Worm (Caenorhabditis elegans) whole organism, L4 larva: ENCODE data around the gene bus-8A.

Experiments used
- T20F7.1 ChIP-seq: fragments of 200-800 bp; sonication (Bioruptor generic); optimal IDR thresholded peaks from 2 replicates; lab custom pipeline; 2018; ENCODE audit warnings: mild to moderate bottlenecking, missing genetic modification characterization, missing compliant biosample characterization
- Y105C5A.15 ChIP-seq: fragments of 200-800 bp; sonication (Bioruptor generic); IDR thresholded peaks from 2 replicates; pipeline ENCODE4 v1.3.6; 2022; ENCODE audit warnings: missing genetic modification characterization, missing compliant biosample characterization
- aha-1 ChIP-seq: fragments of 150-350 bp; peaks from one replicate; lab custom pipeline; 2014; ENCODE audit warnings: missing biosample characterization, missing genetic modification characterization
- aly-2 ChIP-seq: sonication (generic microtip); optimal IDR thresholded peaks from 2 replicates; lab custom pipeline; 2018; ENCODE audit warnings: missing biosample characterization, missing genetic modification characterization
- ceh-62 ChIP-seq: sonication (generic microtip); optimal IDR thresholded peaks from 2 replicates; lab custom pipeline; 2017; ENCODE audit warnings: missing biosample characterization, missing genetic modification characterization
- ceh-82 ChIP-seq: sonication (generic microtip); optimal IDR thresholded peaks from 2 replicates; lab custom pipeline; 2017; ENCODE audit warnings: missing biosample characterization, missing genetic modification characterization
- ces-1 ChIP-seq: fragments of 150-350 bp; sonication (generic microtip); optimal IDR thresholded peaks from 4 replicates; lab custom pipeline; 2014; ENCODE audit warnings: missing biosample characterization, missing genetic modification reagents, missing genetic modification characterization
- daf-12 ChIP-seq: fragments of 150-350 bp; optimal IDR thresholded peaks from 2 replicates; lab custom pipeline; 2014; ENCODE audit warnings: missing biosample characterization, missing genetic modification reagents, missing genetic modification characterization
- daf-16 ChIP-seq, 3 experiments: sonication (generic microtip); optimal IDR thresholded peaks; 2 replicates each; lab custom pipeline; 2016 to 2017; ENCODE audit warnings: missing genetic modification characterization in 3 of 3, missing genetic modification reagents in 3 of 3, mild to moderate bottlenecking in 2 of 3, missing compliant biosample characterization in 2 of 3, missing biosample characterization in 1 of 3, moderate library complexity in 1 of 3
- dmd-6 ChIP-seq: fragments of 200-800 bp; sonication (Bioruptor generic); IDR thresholded peaks from 2 replicates; pipeline ENCODE4 v1.3.6; 2022; ENCODE audit warnings: missing genetic modification reagents, missing genetic modification characterization, missing compliant biosample characterization
- dmd-8 ChIP-seq: fragments of 200-800 bp; sonication (Bioruptor generic); IDR thresholded peaks from 2 replicates; pipeline ENCODE4 v1.3.6; 2022; ENCODE audit warnings: missing genetic modification characterization, missing compliant biosample characterization
- dve-1 ChIP-seq: sonication (generic microtip); optimal IDR thresholded peaks from 2 replicates; lab custom pipeline; 2017; ENCODE audit warnings: antibody characterized with exemption, mild to moderate bottlenecking, missing genetic modification characterization, missing compliant biosample characterization; ENCODE audit not compliant: insufficient read depth
- egl-43 ChIP-seq: fragments of 200-800 bp; sonication (Bioruptor generic); IDR thresholded peaks from 2 replicates; pipeline ENCODE4 v1.3.6; 2022; ENCODE audit warnings: missing genetic modification reagents, missing genetic modification characterization, missing compliant biosample characterization
- hlh-11 ChIP-seq: fragments of 200-800 bp; sonication (Bioruptor generic); optimal IDR thresholded peaks from 2 replicates; lab custom pipeline; 2018; ENCODE audit warnings: mild to moderate bottlenecking, missing genetic modification characterization, missing compliant biosample characterization
- hlh-30 ChIP-seq: sonication (generic microtip); optimal IDR thresholded peaks from 2 replicates; lab custom pipeline; 2017; ENCODE audit warnings: antibody characterized with exemption, mild to moderate bottlenecking, missing genetic modification characterization, missing compliant biosample characterization; ENCODE audit not compliant: insufficient read depth
- jun-1 ChIP-seq: fragments of 150-350 bp; optimal IDR thresholded peaks from 2 replicates; lab custom pipeline; 2014; ENCODE audit warnings: missing biosample characterization, missing genetic modification reagents, missing genetic modification characterization
- lim-7 ChIP-seq: fragments of 200-800 bp; sonication (Bioruptor generic); IDR thresholded peaks from 2 replicates; pipeline ENCODE4 v1.3.6; 2022; ENCODE audit warnings: missing genetic modification characterization, missing compliant biosample characterization
- lin-29 ChIP-seq: fragments of 200-800 bp; sonication (Bioruptor generic); IDR thresholded peaks from 2 replicates; pipeline ENCODE4 v1.3.6; 2022; ENCODE audit warnings: missing genetic modification reagents, missing genetic modification characterization, missing compliant biosample characterization
- lsy-2 ChIP-seq, 2 experiments: fragments of 150-350 bp in 1 of 2; sonication (generic microtip) in 1 of 2; optimal IDR thresholded peaks; 2 replicates each; lab custom pipeline; 2014 to 2017; ENCODE audit warnings: missing biosample characterization in 2 of 2, missing genetic modification characterization in 2 of 2
- mep-1 ChIP-seq: fragments of 150-350 bp; sonication (generic microtip); optimal IDR thresholded peaks from 3 replicates; lab custom pipeline; 2014; ENCODE audit warnings: missing biosample characterization, missing genetic modification characterization
- mes-2 ChIP-seq: sonication (generic microtip); optimal IDR thresholded peaks from 2 replicates; lab custom pipeline; 2016; ENCODE audit warnings: missing genotype, mild to moderate bottlenecking, missing genetic modification characterization, missing compliant biosample characterization; ENCODE audit not compliant: poor library complexity, severe bottlenecking
- mxl-3 ChIP-seq: fragments of 200-800 bp; sonication (Bioruptor generic); optimal IDR thresholded peaks from 2 replicates; lab custom pipeline; 2018; ENCODE audit warnings: mild to moderate bottlenecking, missing genetic modification characterization, missing compliant biosample characterization
- nhr-237 ChIP-seq: sonication (generic microtip); optimal IDR thresholded peaks from 2 replicates; lab custom pipeline; 2017; ENCODE audit warnings: missing biosample characterization, missing genetic modification characterization
- nhr-28 ChIP-seq: fragments of 150-350 bp; optimal IDR thresholded peaks from 2 replicates; lab custom pipeline; 2014; ENCODE audit warnings: missing biosample characterization, missing genetic modification characterization
- nhr-41 ChIP-seq: fragments of 200-800 bp; sonication (Bioruptor generic); IDR thresholded peaks from 2 replicates; pipeline ENCODE4 v1.3.6; 2022; ENCODE audit warnings: missing genetic modification reagents, missing genetic modification characterization, missing compliant biosample characterization
- nhr-6 ChIP-seq: fragments of 150-350 bp; optimal IDR thresholded peaks from 2 replicates; lab custom pipeline; 2014; ENCODE audit warnings: missing biosample characterization, missing genetic modification characterization
- php-3 ChIP-seq: fragments of 200-800 bp; sonication (Bioruptor generic); IDR thresholded peaks from 2 replicates; pipeline ENCODE4 v1.3.6; 2022; ENCODE audit warnings: missing genetic modification reagents, missing genetic modification characterization, missing compliant biosample characterization
- pqm-1 ChIP-seq: sonication (generic microtip); optimal IDR thresholded peaks from 2 replicates; lab custom pipeline; 2017; ENCODE audit warnings: missing biosample characterization, missing genetic modification characterization
- rbr-2 ChIP-seq: sonication (generic microtip); optimal IDR thresholded peaks from 2 replicates; lab custom pipeline; 2016; ENCODE audit warnings: missing genotype, missing genetic modification characterization, missing compliant biosample characterization
- sdz-12 ChIP-seq: fragments of 200-800 bp; sonication (Bioruptor generic); optimal IDR thresholded peaks from 2 replicates; lab custom pipeline; 2018; ENCODE audit warnings: mild to moderate bottlenecking, missing genetic modification characterization, missing compliant biosample characterization
- unc-130 ChIP-seq: sonication (generic microtip); optimal IDR thresholded peaks from 2 replicates; lab custom pipeline; 2016; ENCODE audit warnings: missing genetic modification reagents, missing genetic modification characterization, missing compliant biosample characterization
- unc-62 ChIP-seq, 3 experiments: fragments of 150-350 bp in 1 of 3; sonication (generic microtip); optimal IDR thresholded peaks in 2 of 3; peaks in 1 of 3; 1 replicate in 1 of 3; 2 replicates in 2 of 3; lab custom pipeline; 2014 to 2017; ENCODE audit warnings: missing biosample characterization in 3 of 3, missing genetic modification characterization in 3 of 3, missing genetic modification reagents in 3 of 3, missing genotype in 1 of 3
- zfp-2 ChIP-seq: sonication (generic microtip); optimal IDR thresholded peaks from 2 replicates; lab custom pipeline; 2016; ENCODE audit warnings: mild to moderate bottlenecking, missing genetic modification characterization, missing compliant biosample characterization
- zip-2 ChIP-seq: fragments of 150-350 bp; optimal IDR thresholded peaks from 2 replicates; lab custom pipeline; 2014; ENCODE audit warnings: missing biosample characterization, missing genetic modification characterization

bus-8A gene

DNA sequence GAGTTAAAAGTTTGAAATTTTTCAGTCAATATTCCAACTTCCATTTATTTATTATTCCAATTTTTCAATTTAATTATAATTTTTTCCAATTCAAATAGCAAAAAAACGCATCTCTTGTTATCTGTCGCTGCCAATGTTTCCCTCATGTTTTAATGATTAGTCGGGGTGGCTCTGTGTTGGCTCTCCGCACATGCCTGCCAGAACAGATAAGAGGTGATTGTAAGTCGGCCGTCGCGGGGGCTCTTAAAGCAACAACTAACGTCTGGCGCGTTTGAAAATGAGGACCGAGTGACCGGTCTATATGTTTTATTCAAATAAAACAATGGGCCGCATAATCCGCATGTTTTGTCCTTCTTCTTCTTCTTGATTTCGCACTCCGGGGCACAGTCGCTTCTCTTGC, 16.4 kb upstream of the bus-8A start (continued):
- TF ChIP-seq pqm-1 (tag; lab: Kevin White, UChicago) (peak; percentile 83), T20F7.1 (GFP tag; lab: Kevin White, UChicago) (no peak), unc-130 (GFP tag; lab: Kevin White, UChicago) (no peak), egl-43 (GFP tag; lab: Robert Waterston, UW) (no peak), aly-2 (tag; lab: Kevin White, UChicago) (no peak), dmd-8 (GFP tag; lab: Robert Waterston, UW) (no peak), lin-29 (no peak), lim-7 (GFP tag; lab: Robert Waterston, UW) (no peak), ces-1 (GFP tag; lab: Kevin White, UChicago) (no peak), zfp-2 (tag; lab: Kevin White, UChicago) (no peak), nhr-237 (tag; lab: Kevin White, UChicago) (no peak), ceh-62 (tag; lab: Kevin White, UChicago) (no peak)

DNA sequence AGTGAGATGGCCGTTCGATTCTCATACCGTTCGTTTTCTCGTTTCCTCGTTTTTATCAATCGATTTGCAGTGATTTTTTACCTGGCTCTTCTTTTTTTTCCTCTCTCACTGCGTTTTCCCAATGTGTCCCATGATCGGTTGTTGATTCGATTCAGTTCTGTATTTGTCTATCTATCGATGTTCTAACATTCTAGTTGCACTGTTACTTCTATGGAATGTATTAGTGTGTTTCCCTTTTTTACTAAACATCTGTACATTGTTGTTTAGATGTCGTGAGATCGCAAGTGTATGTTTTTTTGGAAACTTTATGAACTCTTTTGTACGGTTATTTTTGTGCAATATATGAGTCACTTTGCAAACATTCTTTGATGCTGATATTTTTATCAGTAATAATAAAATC, 15.1 kb upstream of the bus-8A start:
- TF ChIP-seq daf-16 (GFP tag; optimal IDR thresholded peaks at IDR 0.05; lab: Kevin White, UChicago), result no peak
- peak; percentile 53 for TF ChIP-seq daf-16 (tag; optimal IDR thresholded peaks at IDR 0.05; lab: Kevin White, UChicago)
- peak; percentile 50 for TF ChIP-seq nhr-28 (tag; lab: Kevin White, UChicago)
- no peak for TF ChIP-seq aly-2 (tag; lab: Kevin White, UChicago)
- peak; percentile 15 for TF ChIP-seq hlh-30 (tag; lab: Kevin White, UChicago)
- TF ChIP-seq ces-1 (GFP tag; lab: Kevin White, UChicago), result no peak

DNA sequence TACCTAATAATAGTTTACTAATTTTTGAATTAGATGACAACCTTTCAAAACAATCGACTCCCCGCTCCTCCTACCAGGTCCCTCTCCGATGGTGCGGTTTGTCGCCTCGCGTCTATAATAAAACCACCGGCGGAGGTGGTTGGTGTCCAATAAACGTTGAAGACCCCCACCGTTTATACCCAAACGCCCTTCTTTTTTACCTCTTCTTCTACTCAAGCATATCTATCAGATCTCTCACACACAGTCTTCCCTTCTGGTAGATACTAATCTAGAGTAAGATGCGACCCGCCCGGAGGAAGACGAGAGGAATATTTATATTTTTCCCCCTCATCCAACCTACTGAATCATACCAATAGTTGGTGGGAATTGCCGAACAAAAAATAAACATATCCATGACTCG, 13.8 kb upstream of the bus-8A start:
- no peak for TF ChIP-seq Y105C5A.15 (GFP tag; lab: Robert Waterston, UW)
- no peak for TF ChIP-seq daf-16 (GFP tag; optimal IDR thresholded peaks at IDR 0.05; lab: Kevin White, UChicago)
- no peak for TF ChIP-seq daf-16 (tag; optimal IDR thresholded peaks at IDR 0.05; lab: Kevin White, UChicago)

DNA sequence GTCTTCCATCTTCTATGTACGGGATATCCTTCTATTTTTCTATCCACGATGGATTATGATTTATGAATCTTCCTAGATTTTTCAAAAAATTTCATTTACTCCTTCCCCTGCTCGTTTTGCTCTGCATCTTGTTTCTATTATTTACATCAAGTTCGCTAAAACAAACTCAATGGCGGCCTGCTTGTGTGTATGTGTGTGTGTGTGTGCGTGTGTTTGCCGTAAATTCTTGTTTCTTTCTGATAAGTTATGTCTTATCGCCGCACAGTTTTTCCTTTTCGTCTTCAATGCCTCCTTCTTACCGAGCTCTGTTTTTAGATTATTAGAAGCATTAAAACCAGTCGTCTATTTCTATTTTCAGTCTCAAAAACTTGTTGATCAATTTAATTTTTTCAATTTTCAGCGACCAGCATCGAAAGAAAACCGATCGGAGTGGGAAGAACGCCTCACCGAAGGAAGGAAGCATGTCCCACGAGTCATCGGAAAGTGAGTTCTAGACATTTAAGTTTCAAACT, 13.4 kb upstream of the bus-8A start, which contains the start of gene dlg-1:
Gene dlg-1, plus strand, starts transcription at position 401 of the 512 bp plus-strand sequence.
- TF ChIP-seq php-3 (GFP tag; lab: Robert Waterston, UW) (no peak), ceh-82 (no peak), lim-7 (GFP tag; lab: Robert Waterston, UW) (no peak), sdz-12 (GFP tag; lab: Kevin White, UChicago) (no peak), daf-16 (GFP tag; optimal IDR thresholded peaks at IDR 0.05; lab: Kevin White, UChicago) (no peak), daf-16 (tag; optimal IDR thresholded peaks at IDR 0.05; lab: Kevin White, UChicago) (peak; percentile 73), aly-2 (tag; lab: Kevin White, UChicago) (no peak), nhr-28 (tag; lab: Kevin White, UChicago) (peak; percentile 14), pqm-1 (tag; lab: Kevin White, UChicago) (peak; percentile 5), unc-62 (GFP tag; optimal IDR thresholded peaks at IDR 0.05 in 1 of 2; lab: Kevin White, UChicago) (peak in 1 of 2 experiments; percentile 97), unc-62 (tag; optimal IDR thresholded peaks at IDR 0.05; lab: Kevin White, UChicago) (no peak)

DNA sequence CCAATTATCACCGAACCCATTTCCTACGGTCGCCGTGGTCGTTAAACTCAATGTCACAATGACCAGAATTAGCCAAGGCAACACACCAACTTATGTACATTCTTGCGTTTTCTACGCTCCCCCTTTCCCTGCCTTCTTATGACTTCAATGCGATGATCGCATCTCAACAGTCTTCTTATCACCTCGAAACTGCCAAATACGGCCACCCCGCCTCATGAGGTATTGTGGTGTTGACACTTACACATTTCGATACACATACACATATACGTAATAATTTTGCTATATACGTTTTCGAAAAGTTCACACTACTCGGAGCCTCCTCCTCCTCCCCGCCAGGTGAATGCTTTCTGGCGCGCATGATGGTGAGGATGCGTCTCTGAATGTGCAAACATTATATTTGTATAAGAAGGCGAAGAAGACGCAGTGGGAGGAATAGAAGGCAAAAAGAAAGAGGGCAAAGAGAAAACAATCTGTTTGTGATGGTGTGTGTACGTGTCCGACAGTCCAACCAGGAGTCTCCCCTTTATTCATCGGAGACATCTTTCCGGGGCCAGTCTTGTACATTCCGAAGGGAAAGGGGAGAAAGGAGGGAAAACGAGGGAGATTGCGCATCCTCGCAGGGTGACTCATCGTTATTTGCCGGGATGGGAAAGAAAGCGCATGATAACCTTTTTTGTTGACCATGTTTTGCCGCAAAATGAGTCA, 12.7 kb upstream of the bus-8A start:
- no peak for TF ChIP-seq daf-12 (tag; lab: Kevin White, UChicago)
- peak; percentile 46 for TF ChIP-seq nhr-28 (tag; lab: Kevin White, UChicago)
- no peak for TF ChIP-seq zfp-2 (tag; lab: Kevin White, UChicago)
- peak; percentile 34 for TF ChIP-seq hlh-30 (tag; lab: Kevin White, UChicago)
- TF ChIP-seq aha-1 (tag; lab: Kevin White, UChicago), result peak; percentile 92
- TF ChIP-seq mep-1 (tag; lab: Kevin White, UChicago), result peak; percentile 33
- TF ChIP-seq pqm-1 (tag; lab: Kevin White, UChicago), result peak; percentile 60
- no peak for TF ChIP-seq mxl-3 (GFP tag; lab: Kevin White, UChicago)
- TF ChIP-seq rbr-2, result peak; percentile 14
- TF ChIP-seq jun-1 (tag; lab: Kevin White, UChicago), result peak; percentile 10
- peak; percentile 49 for TF ChIP-seq hlh-11 (tag; lab: Kevin White, UChicago)
- peak; percentile 58; the same call in 1 of the 2 replicates for TF ChIP-seq dmd-6 (GFP tag; lab: Robert Waterston, UW)
- TF ChIP-seq mes-2 (tag; lab: Kevin White, UChicago), result peak; percentile 35
- no peak for TF ChIP-seq sdz-12 (GFP tag; lab: Kevin White, UChicago)
- peak in 1 of 2 experiments; percentile 4 for TF ChIP-seq lsy-2 (tag; optimal IDR thresholded peaks at IDR 0.05; lab: Kevin White, UChicago)
- peak; percentile 53 for TF ChIP-seq nhr-6
- peak; percentile 45 for TF ChIP-seq dve-1
- no peak for TF ChIP-seq zip-2
- no peak for TF ChIP-seq daf-16 (GFP tag; optimal IDR thresholded peaks at IDR 0.05; lab: Kevin White, UChicago)
- TF ChIP-seq daf-16 (tag; optimal IDR thresholded peaks at IDR 0.05; lab: Kevin White, UChicago), result peak; percentile 80
- TF ChIP-seq nhr-41 (GFP tag; lab: Robert Waterston, UW), result no peak
